5 fruit fly cellular contexts compared by ENCODE assay signal in the genomic region with DNA sequence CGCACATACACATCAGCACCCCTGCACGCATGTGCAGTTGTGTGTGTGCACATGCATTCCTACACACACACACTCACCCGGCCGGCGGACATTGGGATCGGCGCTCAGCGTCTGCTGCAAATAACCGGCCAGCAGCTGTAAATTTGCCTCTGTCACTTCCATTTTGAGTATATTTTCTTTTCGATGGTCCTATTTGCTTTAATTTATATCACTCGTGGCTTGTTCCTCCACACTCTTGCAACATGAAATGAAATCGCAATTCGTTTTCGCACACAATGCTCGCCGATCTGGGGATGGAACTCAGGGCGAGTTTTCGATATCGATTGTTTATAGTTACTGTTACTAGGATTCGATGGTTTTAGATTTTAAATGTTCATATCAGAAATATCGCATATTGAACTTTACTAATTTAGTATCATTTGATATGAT.
TF ChIP-seq lines count a peak whose summit lies in the region.

Cse1 (minus strand) TSS at position 303 of the 429 bp plus-strand sequence.

- TF ChIP-seq CTCF in whole organism, embryonic (GFP tag; optimal IDR thresholded peaks at IDR 0.05; lab: Kevin White, UChicago): no peak

TF ChIP-seq in whole organism, 6 proteins besides CTCF, POLR2A, EP300 and RAD21:
- TF ChIP-seq CG8478 (optimal IDR thresholded peaks at IDR 0.05; lab: Kevin White, UChicago) (peak; percentile 3), Dll (optimal IDR thresholded peaks at IDR 0.05; lab: Kevin White, UChicago) (no peak), psq (optimal IDR thresholded peaks at IDR 0.05; lab: Kevin White, UChicago) (no peak)

TF ChIP-seq in whole organism, adult, 20 proteins besides CTCF, POLR2A, EP300 and RAD21:
- TF ChIP-seq Mnt (GFP tag; optimal IDR thresholded peaks at IDR 0.05; lab: Kevin White, UChicago): peak; percentile 53
- TF ChIP-seq CG11617 (GFP tag; optimal IDR thresholded peaks at IDR 0.05; lab: Kevin White, UChicago): peak; percentile 7
- peak; percentile 10 for TF ChIP-seq bab1 (GFP tag; optimal IDR thresholded peaks at IDR 0.05; lab: Kevin White, UChicago)
- no peak for TF ChIP-seq CG1620 (GFP tag; optimal IDR thresholded peaks at IDR 0.05; lab: Kevin White, UChicago)
- TF ChIP-seq Crg-1 (GFP tag; optimal IDR thresholded peaks at IDR 0.05; lab: Kevin White, UChicago): peak; percentile 12

TF ChIP-seq in whole organism, embryonic, 481 proteins besides CTCF, POLR2A, EP300 and RAD21 (continues in another document):
- TF ChIP-seq eve (GFP tag; optimal IDR thresholded peaks at IDR 0.05; lab: Kevin White, UChicago): no peak
- TF ChIP-seq vnd (GFP tag; IDR thresholded peaks at IDR 0.05; lab: Robert Waterston, UW; ENCODE audit: partially characterized antibody): 0 out of 3 replicates have a peak, but pooled peaks have one; percentile 27
- no peak for TF ChIP-seq HmgZ (tag; optimal IDR thresholded peaks at IDR 0.05; lab: Kevin White, UChicago)
- peak; percentile 62 for TF ChIP-seq Dref (GFP tag; IDR thresholded peaks at IDR 0.05; lab: Robert Waterston, UW)
- peak; percentile 59 for TF ChIP-seq Med (GFP tag; lab: Kevin White, UChicago)
- TF ChIP-seq vfl (GFP tag; optimal IDR thresholded peaks at IDR 0.05; lab: Kevin White, UChicago): no peak
- 0 out of 3 replicates have a peak, but pooled peaks have one; percentile 50 for TF ChIP-seq CG2199 (GFP tag; IDR thresholded peaks at IDR 0.05; lab: Robert Waterston, UW)
- no peak for TF ChIP-seq CG4404 (GFP tag; IDR thresholded peaks at IDR 0.05; lab: Robert Waterston, UW)
- peak; percentile 55; the same call in 1 of the 2 replicates for TF ChIP-seq inv (GFP tag; IDR thresholded peaks at IDR 0.05; lab: Robert Waterston, UW; ENCODE audit: partially characterized antibody)
- no peak for TF ChIP-seq dm (GFP tag; optimal IDR thresholded peaks at IDR 0.05; lab: Kevin White, UChicago)
- TF ChIP-seq Bgb (GFP tag; IDR thresholded peaks at IDR 0.05; lab: Robert Waterston, UW; ENCODE audit: partially characterized antibody): peak; percentile 45; the same call in 1 of the 2 replicates
- peak; percentile 67 for TF ChIP-seq ewg (GFP tag; optimal IDR thresholded peaks at IDR 0.05; lab: Kevin White, UChicago)
- peak; percentile 13 for TF ChIP-seq gfzf (GFP tag; optimal IDR thresholded peaks at IDR 0.05; lab: Kevin White, UChicago)
- peak; percentile 38 for TF ChIP-seq sens (GFP tag; lab: Kevin White, UChicago)
- no peak for TF ChIP-seq Dip2 (GFP tag; IDR thresholded peaks at IDR 0.05; lab: Robert Waterston, UW)
- no peak for TF ChIP-seq sob (GFP tag; IDR thresholded peaks at IDR 0.05; lab: Robert Waterston, UW)
- peak; percentile 92 for TF ChIP-seq CG34422 (GFP tag; IDR thresholded peaks at IDR 0.05; lab: Robert Waterston, UW)
- TF ChIP-seq CG1647 (GFP tag; optimal IDR thresholded peaks at IDR 0.05; lab: Kevin White, UChicago): no peak
- TF ChIP-seq Bteb2 (GFP tag; optimal IDR thresholded peaks at IDR 0.05; lab: Kevin White, UChicago): no peak
- peak; percentile 55; the same call in 1 of the 2 replicates for TF ChIP-seq bbx (GFP tag; IDR thresholded peaks at IDR 0.05; lab: Robert Waterston, UW; ENCODE audit: partially characterized antibody)
- TF ChIP-seq H15 (GFP tag; IDR thresholded peaks at IDR 0.05; lab: Robert Waterston, UW): no peak
- TF ChIP-seq ci (GFP tag; IDR thresholded peaks at IDR 0.05; lab: Robert Waterston, UW): no peak
- TF ChIP-seq phol (tag; optimal IDR thresholded peaks at IDR 0.05; lab: Kevin White, UChicago): peak; percentile 18
- no peak for TF ChIP-seq ttk (GFP tag; IDR thresholded peaks at IDR 0.05; lab: Robert Waterston, UW)
- no peak for TF ChIP-seq pita (GFP tag; optimal IDR thresholded peaks at IDR 0.05; lab: Kevin White, UChicago)

TF ChIP-seq in whole organism, prepupa, 60 proteins besides CTCF, POLR2A, EP300 and RAD21:
- no peak for TF ChIP-seq lz (GFP tag; optimal IDR thresholded peaks at IDR 0.05; lab: Kevin White, UChicago)
- no peak for TF ChIP-seq CG11762 (GFP tag; optimal IDR thresholded peaks at IDR 0.05; lab: Kevin White, UChicago; ENCODE audit: insufficient read depth)
- peak; percentile 16 for TF ChIP-seq CG6854 (GFP tag; optimal IDR thresholded peaks at IDR 0.05; lab: Kevin White, UChicago)
- TF ChIP-seq Sox14 (GFP tag; optimal IDR thresholded peaks at IDR 0.05; lab: Kevin White, UChicago): peak; percentile 29
- TF ChIP-seq CG15336 (GFP tag; IDR thresholded peaks at IDR 0.05; lab: Robert Waterston, UW): no peak
- TF ChIP-seq fd59A (GFP tag; optimal IDR thresholded peaks at IDR 0.05; lab: Kevin White, UChicago): no peak
- TF ChIP-seq topi (GFP tag; optimal IDR thresholded peaks at IDR 0.05; lab: Kevin White, UChicago): peak; percentile 28
- no peak for TF ChIP-seq spab (GFP tag; optimal IDR thresholded peaks at IDR 0.05; lab: Kevin White, UChicago)
- TF ChIP-seq cyc (GFP tag; optimal IDR thresholded peaks at IDR 0.05; lab: Kevin White, UChicago): no peak
- no peak for TF ChIP-seq pdm3 (GFP tag; optimal IDR thresholded peaks at IDR 0.05; lab: Kevin White, UChicago)
TF ChIP-seq in whole organism, prepupa: peak in this region for 3.

TF ChIP-seq in whole organism, wandering third instar larva, 38 proteins besides CTCF, POLR2A, EP300 and RAD21:
- peak; percentile 24 for TF ChIP-seq woc (GFP tag; optimal IDR thresholded peaks at IDR 0.05; lab: Kevin White, UChicago)
- no peak for TF ChIP-seq usp (GFP tag; optimal IDR thresholded peaks at IDR 0.05; lab: Kevin White, UChicago)
- peak; percentile 72 for TF ChIP-seq N (GFP tag; optimal IDR thresholded peaks at IDR 0.05; lab: Kevin White, UChicago)
- no peak for TF ChIP-seq sv (GFP tag; optimal IDR thresholded peaks at IDR 0.05; lab: Kevin White, UChicago)
- no peak for TF ChIP-seq fru (GFP tag; optimal IDR thresholded peaks at IDR 0.05; lab: Kevin White, UChicago)
- no peak for TF ChIP-seq CG32264 (GFP tag; optimal IDR thresholded peaks at IDR 0.05; lab: Kevin White, UChicago)
- no peak for TF ChIP-seq Rel (GFP tag; optimal IDR thresholded peaks at IDR 0.05; lab: Kevin White, UChicago)
- TF ChIP-seq Rel (tag; optimal IDR thresholded peaks at IDR 0.05; lab: Kevin White, UChicago): no peak
- TF ChIP-seq tai (GFP tag; optimal IDR thresholded peaks at IDR 0.05; lab: Kevin White, UChicago): no peak
